Fruit fly (Drosophila melanogaster) whole organism, embryonic: Measurements from ENCODE around the gene hng2.

ENCODE experiments used
- CG10565 ChIP-seq: fragments of 200-800 bp; sonication (Bioruptor generic); optimal IDR thresholded peaks from 3 replicates; lab custom pipeline; 2016; ENCODE audit warnings: missing biosample characterization, mild to moderate bottlenecking, missing genetic modification characterization
- CG15601 ChIP-seq: fragments of 200-800 bp; sonication (Bioruptor generic); optimal IDR thresholded peaks from 3 replicates; lab custom pipeline; 2019; ENCODE audit warnings: missing biosample characterization, mild to moderate bottlenecking, missing genetic modification characterization, moderate library complexity
- CG4282 ChIP-seq: fragments of 200-800 bp; sonication (Bioruptor generic); optimal IDR thresholded peaks from 2 replicates; lab custom pipeline; 2016; ENCODE audit warnings: missing biosample characterization, missing genetic modification characterization
- lola ChIP-seq, 3 experiments: fragments of >200 bp in 2 of 3; fragments of 200-800 bp in 1 of 3; sonication (Bioruptor generic) in 1 of 3; optimal IDR thresholded peaks; 2 replicates each; lab custom pipeline; 2017 to 2019; ENCODE audit warnings: missing biosample characterization in 3 of 3, missing genetic modification characterization in 3 of 3, mild to moderate bottlenecking in 1 of 3, moderate library complexity in 1 of 3

DNA sequence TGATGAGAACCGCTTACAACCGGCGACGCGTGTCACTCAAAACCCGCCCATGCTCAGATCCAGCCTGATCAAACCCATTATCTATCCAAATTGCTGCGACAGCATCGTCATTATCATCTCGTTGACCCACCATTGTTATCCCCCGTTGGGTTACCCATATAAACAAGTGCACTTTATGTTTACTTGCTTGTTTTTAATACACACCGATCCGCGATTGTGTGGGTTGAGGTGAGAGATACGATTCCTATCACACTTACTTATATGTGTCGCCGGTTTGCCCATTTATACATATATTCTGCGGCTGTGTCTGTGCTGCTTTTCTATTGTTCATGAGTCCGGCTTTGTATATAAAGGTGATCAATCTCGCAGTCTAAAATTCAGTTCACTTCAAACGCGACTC lies 15.5 kb downstream of the hng2 start, which contains the start of gene CG8369:
- no peak for TF ChIP-seq CG4282
- no peak for TF ChIP-seq CG10565 (GFP tag; lab: Kevin White, UChicago)
- no peak for TF ChIP-seq lola (GFP tag; optimal IDR thresholded peaks at IDR 0.05; lab: Kevin White, UChicago)
- no peak for TF ChIP-seq CG15601 (tag; lab: Kevin White, UChicago)
